Worm (Caenorhabditis elegans): ENCODE data around the gene fil-1.

- no peak for TF ChIP-seq fos-1 (tag; optimal IDR thresholded peaks at IDR 0.05)
- no peak for TF ChIP-seq mab-5 (tag; optimal IDR thresholded peaks at IDR 0.05)
- no peak for TF ChIP-seq ceh-82 (tag; optimal IDR thresholded peaks at IDR 0.05)
- TF ChIP-seq unc-39 (tag; optimal IDR thresholded peaks at IDR 0.05) = no peak
- TF ChIP-seq elt-1 (tag; optimal IDR thresholded peaks at IDR 0.05) = no peak
- TF ChIP-seq zag-1 (tag; optimal IDR thresholded peaks at IDR 0.05) = no peak
- TF ChIP-seq nhr-237 (tag; optimal IDR thresholded peaks at IDR 0.05) = no peak
- TF ChIP-seq snpc-4 (tag; optimal IDR thresholded peaks at IDR 0.05) = no peak
- TF ChIP-seq ztf-11 (tag; optimal IDR thresholded peaks at IDR 0.05) = no peak
- no peak for TF ChIP-seq ZK546.5 (tag; optimal IDR thresholded peaks at IDR 0.05)
- no peak for TF ChIP-seq ama-1 (optimal IDR thresholded peaks at IDR 0.05)
- no peak for TF ChIP-seq R02D3.7 (tag; optimal IDR thresholded peaks at IDR 0.05)
- TF ChIP-seq elt-3 (tag; optimal IDR thresholded peaks at IDR 0.05) = no peak
Measured at ce11 chrV:15023544-15023943, 29.9 kb downstream of the fil-1 start, which contains the start of gene F14H8.4.

All from whole organism, L2 larva.